Worm (Caenorhabditis elegans) whole organism, early embryonic: ENCODE results near the gene swsn-7.

Source experiments
- F13C5.2 ChIP-seq: sonication (generic microtip); optimal IDR thresholded peaks from 2 replicates; lab custom pipeline; 2017; ENCODE audit warnings: mild to moderate bottlenecking, missing genetic modification characterization, inconsistent platforms, missing compliant biosample characterization
- ama-1 ChIP-seq: fragments of 150-350 bp; optimal IDR thresholded peaks from 2 replicates; lab custom pipeline; 2014
- ceh-36 ChIP-seq: sonication (generic microtip); optimal IDR thresholded peaks from 2 replicates; lab custom pipeline; 2016; ENCODE audit warnings: missing genetic modification characterization, inconsistent platforms, missing compliant biosample characterization
- ets-7 ChIP-seq: sonication (generic microtip); optimal IDR thresholded peaks from 2 replicates; lab custom pipeline; 2016; ENCODE audit warnings: missing genotype, missing genetic modification characterization, missing compliant biosample characterization
- flt-1 ChIP-seq: fragments of 200-800 bp; sonication (Bioruptor generic); IDR thresholded peaks from 2 replicates; pipeline ENCODE4 v1.3.6; 2022; ENCODE audit warnings: missing genetic modification characterization, missing compliant biosample characterization
- hmg-4 ChIP-seq: fragments of 200-800 bp; sonication (Bioruptor generic); optimal IDR thresholded peaks from 2 replicates; lab custom pipeline; 2018; ENCODE audit warnings: mild to moderate bottlenecking, missing genetic modification characterization, missing compliant biosample characterization
- sea-1 ChIP-seq: fragments of 200-800 bp; sonication (Bioruptor generic); conservative IDR thresholded peaks from 2 replicates; pipeline ENCODE4 v1.3.6; 2022; ENCODE audit warnings: missing genetic modification characterization, missing compliant biosample characterization

ce11 chrII:8015483-8015938 is 12.1 kb downstream of the swsn-7 start:
- TF ChIP-seq hmg-4 (no peak), ama-1 (no peak), ceh-36 (no peak), flt-1 (GFP tag; lab: Robert Waterston, UW) (no peak), F13C5.2 (no peak), ets-7 (no peak), sea-1 (GFP tag; lab: Robert Waterston, UW) (no peak)
